Fruit fly (Drosophila melanogaster): Measurements from ENCODE around the gene Gr22a.
A peak's percentile ranks its signal among the peaks of the same experiment; 100 is the strongest.

Gene Gr22a

DNA sequence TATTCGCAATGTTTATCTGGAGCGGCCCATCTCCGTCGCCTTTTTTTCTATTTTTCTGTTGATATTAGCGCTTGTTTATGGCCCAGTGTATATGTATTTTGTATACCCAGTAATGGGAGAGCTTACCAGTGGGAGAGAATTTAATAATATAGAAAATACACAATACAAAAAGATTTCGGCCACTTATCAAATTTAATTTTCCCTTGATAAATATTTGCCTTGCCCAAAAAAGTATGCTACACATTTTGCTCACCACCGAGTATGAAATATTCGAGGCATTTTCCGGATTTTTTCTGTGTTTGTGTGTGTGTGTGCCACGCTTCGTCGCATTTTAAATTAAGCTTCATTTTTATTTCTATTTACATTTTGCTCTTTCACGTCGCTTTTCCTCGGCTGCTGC, 44.3 kb upstream of the Gr22a start (continued):
- TF ChIP-seq CrebB (tag; optimal IDR thresholded peaks at IDR 0.05) (no peak), CG10209 (GFP tag; optimal IDR thresholded peaks at IDR 0.05) (no peak), CG2129 (GFP tag; IDR thresholded peaks at IDR 0.05; ENCODE audit: partially characterized antibody) (no peak), CG15696 (tag; optimal IDR thresholded peaks at IDR 0.05) (no peak), Rfx (GFP tag; IDR thresholded peaks at IDR 0.05) (0 out of 2 replicates have a peak, but pooled peaks have one; percentile 8), CG31224 (GFP tag; IDR thresholded peaks at IDR 0.05) (no peak), Gug (GFP tag; IDR thresholded peaks at IDR 0.05) (no peak), CG11247 (GFP tag; IDR thresholded peaks at IDR 0.05) (no peak), Chrac-16 (GFP tag; optimal IDR thresholded peaks at IDR 0.05) (no peak), CG13424 (tag; optimal IDR thresholded peaks at IDR 0.05) (no peak), row (GFP tag; IDR thresholded peaks at IDR 0.05) (peak; percentile 43; the same call in 2 of the 3 replicates), Dek (tag; optimal IDR thresholded peaks at IDR 0.05) (no peak), CG15269 (tag; optimal IDR thresholded peaks at IDR 0.05) (peak; percentile 9), Pdp1 (GFP tag; optimal IDR thresholded peaks at IDR 0.05) (no peak), CG6813 (GFP tag; optimal IDR thresholded peaks at IDR 0.05) (no peak), B-H1 (GFP tag; IDR thresholded peaks at IDR 0.05) (no peak), toy (GFP tag; IDR thresholded peaks at IDR 0.05) (no peak), zfh1 (GFP tag; IDR thresholded peaks at IDR 0.05) (no peak), h (optimal IDR thresholded peaks at IDR 0.05) (no peak), Sry-β (GFP tag; optimal IDR thresholded peaks at IDR 0.05) (no peak), Spps (tag; optimal IDR thresholded peaks at IDR 0.05) (no peak), tx (GFP tag; optimal IDR thresholded peaks at IDR 0.05) (no peak), Adf1 (GFP tag; IDR thresholded peaks at IDR 0.05) (no peak), H15 (GFP tag; IDR thresholded peaks at IDR 0.05) (0 out of 3 replicates have a peak, but pooled peaks have one; percentile 14), CG10654 (GFP tag; optimal IDR thresholded peaks at IDR 0.05) (no peak), oc (tag; optimal IDR thresholded peaks at IDR 0.05) (no peak), slp2 (GFP tag; optimal IDR thresholded peaks at IDR 0.05) (no peak), sc (optimal IDR thresholded peaks at IDR 0.05) (no peak), sc (GFP tag; optimal IDR thresholded peaks at IDR 0.05) (no peak), Mad (GFP tag; optimal IDR thresholded peaks at IDR 0.05) (no peak), sens-2 (GFP tag; IDR thresholded peaks at IDR 0.05) (no peak), Oaz (GFP tag; IDR thresholded peaks at IDR 0.05) (no peak), CG4282 (GFP tag; optimal IDR thresholded peaks at IDR 0.05) (no peak), CG6689 (GFP tag; IDR thresholded peaks at IDR 0.05) (no peak), CG14860 (GFP tag; IDR thresholded peaks at IDR 0.05; ENCODE audit: partially characterized antibody) (no peak), Antp (GFP tag; optimal IDR thresholded peaks at IDR 0.05) (no peak), ATbp (GFP tag; optimal IDR thresholded peaks at IDR 0.05) (no peak), CG33557 (GFP tag; optimal IDR thresholded peaks at IDR 0.05) (no peak), CG4730 (GFP tag; IDR thresholded peaks at IDR 0.05) (no peak), CG17328 (GFP tag; IDR thresholded peaks at IDR 0.05) (no peak), esg (GFP tag; conservative IDR thresholded peaks at IDR 0.05) (no peak), sqz (GFP tag; optimal IDR thresholded peaks at IDR 0.05) (no peak), CG32532 (GFP tag; IDR thresholded peaks at IDR 0.05) (peak; percentile 51; the same call in 1 of the 2 replicates), Elba2 (GFP tag; optimal IDR thresholded peaks at IDR 0.05) (no peak), CG11085 (GFP tag; IDR thresholded peaks at IDR 0.05) (no peak), Dip2 (GFP tag; IDR thresholded peaks at IDR 0.05) (no peak), sob (GFP tag; IDR thresholded peaks at IDR 0.05) (no peak), nerfin-1 (tag; optimal IDR thresholded peaks at IDR 0.05) (no peak), CG17359 (tag; optimal IDR thresholded peaks at IDR 0.05) (peak; percentile 10), CG34376 (GFP tag; optimal IDR thresholded peaks at IDR 0.05) (no peak), Dad (GFP tag; optimal IDR thresholded peaks at IDR 0.05) (no peak), tgo (GFP tag; IDR thresholded peaks at IDR 0.05) (0 out of 3 replicates have a peak, but pooled peaks have one; percentile 29)

Data from whole organism, embryonic.